Worm (Caenorhabditis elegans) whole organism, L1 larva: ENCODE measurements around the gene C02F5.13.

ENCODE experiments used
- ceh-8 ChIP-seq: fragments of 200-800 bp; sonication (Bioruptor generic); optimal IDR thresholded peaks from 2 replicates; lab custom pipeline; 2018; ENCODE audit warnings: mild to moderate bottlenecking, missing genetic modification characterization, moderate library complexity, missing compliant biosample characterization
- snpc-4 ChIP-seq: fragments of 150-350 bp; optimal IDR thresholded peaks from 2 replicates; lab custom pipeline; 2014; ENCODE audit warnings: missing biosample characterization, missing genetic modification characterization
- tbx-2 ChIP-seq: sonication (generic microtip); optimal IDR thresholded peaks from 2 replicates; lab custom pipeline; 2016; ENCODE audit warnings: missing genetic modification characterization, missing compliant biosample characterization

DNA sequence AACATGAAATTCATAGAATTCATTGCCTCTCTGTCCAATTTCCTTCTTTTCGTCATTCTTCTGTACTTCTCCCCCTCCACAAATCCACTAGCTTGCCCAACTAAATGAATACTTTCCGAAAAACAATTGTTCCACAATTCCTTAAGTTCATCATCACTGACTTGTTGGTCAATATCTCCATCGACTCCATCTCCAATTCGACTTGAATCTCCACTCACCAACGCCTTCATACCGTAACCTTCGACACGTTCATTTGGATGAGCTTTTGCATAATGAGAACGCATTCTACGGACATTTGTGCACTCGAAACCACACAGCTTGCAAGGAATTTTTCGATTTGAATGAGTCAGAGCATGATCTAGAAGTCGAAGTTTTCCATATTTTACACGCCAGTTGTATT is 6.2 kb upstream of the C02F5.13 start:
- TF ChIP-seq ceh-8 (GFP tag; lab: Kevin White, UChicago): no peak
- no peak for TF ChIP-seq snpc-4 (tag; lab: Kevin White, UChicago)
- TF ChIP-seq tbx-2 (tag; lab: Kevin White, UChicago): no peak
